Worm (Caenorhabditis elegans) whole organism, late embryonic: ENCODE measurements around the gene snfc-5.
A peak's percentile ranks its signal among the peaks of the same experiment; 100 is the strongest.
"Not testable (repeated sequence)": the region's sequence is repeated elsewhere in the genome, so short reads cannot be mapped to it uniquely, and the experiment has no call there.

Source experiments
- C08G9.2 ChIP-seq: sonication (generic microtip); optimal IDR thresholded peaks from 2 replicates; lab custom pipeline; 2016; ENCODE audit warnings: mild to moderate bottlenecking, missing genetic modification characterization, moderate library complexity, missing compliant biosample characterization
- C38D4.7 ChIP-seq: fragments of 200-800 bp; sonication (Bioruptor generic); optimal IDR thresholded peaks from 2 replicates; lab custom pipeline; 2018; ENCODE audit warnings: mild to moderate bottlenecking, missing genetic modification characterization, moderate library complexity, missing compliant biosample characterization
- F13H6.1 ChIP-seq: sonication (generic microtip); optimal IDR thresholded peaks from 2 replicates; lab custom pipeline; 2016; ENCODE audit warnings: missing genetic modification characterization, missing compliant biosample characterization
- K02D7.2 ChIP-seq: sonication (generic microtip); optimal IDR thresholded peaks from 2 replicates; lab custom pipeline; 2017; ENCODE audit warnings: mild to moderate bottlenecking, missing genetic modification characterization, missing compliant biosample characterization
- K09A11.1 ChIP-seq: sonication (generic microtip); optimal IDR thresholded peaks from 2 replicates; lab custom pipeline; 2017; ENCODE audit warnings: antibody characterized with exemption, mild to moderate bottlenecking, missing genetic modification characterization, missing compliant biosample characterization; ENCODE audit not compliant: insufficient read depth
- T23F11.4 ChIP-seq: fragments of 200-800 bp; sonication (Bioruptor generic); optimal IDR thresholded peaks from 2 replicates; lab custom pipeline; 2018; ENCODE audit warnings: mild to moderate bottlenecking, missing genetic modification characterization, missing compliant biosample characterization
- Y22D7AL.16 ChIP-seq: sonication (generic microtip); optimal IDR thresholded peaks from 2 replicates; lab custom pipeline; 2016; ENCODE audit warnings: missing genetic modification characterization, missing compliant biosample characterization
- ahr-1 ChIP-seq: sonication (generic microtip); optimal IDR thresholded peaks from 2 replicates; lab custom pipeline; 2016; ENCODE audit warnings: missing genetic modification characterization, missing compliant biosample characterization
- ceh-14 ChIP-seq: sonication (generic microtip); optimal IDR thresholded peaks from 2 replicates; lab custom pipeline; 2016; ENCODE audit warnings: missing genotype, missing genetic modification characterization, missing compliant biosample characterization
- ceh-18 ChIP-seq: sonication (generic microtip); optimal IDR thresholded peaks from 2 replicates; lab custom pipeline; 2016; ENCODE audit warnings: missing genetic modification characterization, missing compliant biosample characterization
- ceh-19 ChIP-seq: fragments of 200-800 bp; sonication (Bioruptor generic); optimal IDR thresholded peaks from 2 replicates; lab custom pipeline; 2018; ENCODE audit warnings: mild to moderate bottlenecking, missing genetic modification characterization, missing compliant biosample characterization
- ceh-2 ChIP-seq: sonication (generic microtip); optimal IDR thresholded peaks from 2 replicates; lab custom pipeline; 2016; ENCODE audit warnings: missing genotype, missing genetic modification characterization, missing compliant biosample characterization
- ceh-24 ChIP-seq: sonication (generic microtip); optimal IDR thresholded peaks from 2 replicates; lab custom pipeline; 2016; ENCODE audit warnings: mild to moderate bottlenecking, missing genetic modification characterization, missing compliant biosample characterization
- ceh-31 ChIP-seq: sonication (generic microtip); optimal IDR thresholded peaks from 2 replicates; lab custom pipeline; 2016; ENCODE audit warnings: missing genetic modification characterization, missing compliant biosample characterization
- ceh-34 ChIP-seq: sonication (generic microtip); optimal IDR thresholded peaks from 2 replicates; lab custom pipeline; 2016; ENCODE audit warnings: mild to moderate bottlenecking, missing genetic modification characterization, missing compliant biosample characterization
- ceh-45 ChIP-seq: fragments of 200-800 bp; sonication (Bioruptor generic); IDR thresholded peaks from 2 replicates; pipeline ENCODE4 v1.3.6; 2022; ENCODE audit warnings: missing genetic modification reagents, missing genetic modification characterization, missing compliant biosample characterization
- ceh-48 ChIP-seq: sonication (generic microtip); optimal IDR thresholded peaks from 2 replicates; lab custom pipeline; 2016; ENCODE audit warnings: missing genetic modification characterization, inconsistent platforms, missing compliant biosample characterization
- che-1 ChIP-seq: sonication (generic microtip); optimal IDR thresholded peaks from 2 replicates; lab custom pipeline; 2016; ENCODE audit warnings: mild to moderate bottlenecking, missing genetic modification characterization, missing compliant biosample characterization
- dmd-4 ChIP-seq: sonication (generic microtip); optimal IDR thresholded peaks from 2 replicates; lab custom pipeline; 2016; ENCODE audit warnings: borderline replicate concordance, missing genetic modification characterization, missing compliant biosample characterization
- elt-2 ChIP-seq: sonication (generic microtip); optimal IDR thresholded peaks from 2 replicates; lab custom pipeline; 2016; ENCODE audit warnings: missing genetic modification reagents, missing genetic modification characterization, missing compliant biosample characterization
- ets-4 ChIP-seq: sonication (generic microtip); optimal IDR thresholded peaks from 2 replicates; lab custom pipeline; 2016; ENCODE audit warnings: missing genetic modification characterization, missing compliant biosample characterization
- eyg-1 ChIP-seq: sonication (generic microtip); optimal IDR thresholded peaks from 2 replicates; lab custom pipeline; 2016; ENCODE audit warnings: missing genotype, missing genetic modification characterization, missing compliant biosample characterization
- fax-1 ChIP-seq: sonication (generic microtip); optimal IDR thresholded peaks from 2 replicates; lab custom pipeline; 2016; ENCODE audit warnings: missing genotype, missing genetic modification characterization, missing compliant biosample characterization
- fkh-6 ChIP-seq: sonication (generic microtip); optimal IDR thresholded peaks from 2 replicates; lab custom pipeline; 2016; ENCODE audit warnings: missing genetic modification characterization, missing compliant biosample characterization
- gmeb-2 ChIP-seq: sonication (generic microtip); optimal IDR thresholded peaks from 2 replicates; lab custom pipeline; 2016; ENCODE audit warnings: missing genetic modification characterization, inconsistent platforms, missing compliant biosample characterization
- hlh-15 ChIP-seq: sonication (generic microtip); optimal IDR thresholded peaks from 2 replicates; lab custom pipeline; 2016; ENCODE audit warnings: missing genetic modification characterization, missing compliant biosample characterization
- hlh-6 ChIP-seq: sonication (generic microtip); optimal IDR thresholded peaks from 2 replicates; lab custom pipeline; 2016; ENCODE audit warnings: missing genotype, missing genetic modification characterization, missing compliant biosample characterization
- hlh-8 ChIP-seq: sonication (generic microtip); optimal IDR thresholded peaks from 2 replicates; lab custom pipeline; 2016; ENCODE audit warnings: missing genotype, missing genetic modification characterization, missing compliant biosample characterization
- lin-11 ChIP-seq: fragments of 200-800 bp; sonication (Bioruptor generic); optimal IDR thresholded peaks from 2 replicates; lab custom pipeline; 2018; ENCODE audit warnings: mild to moderate bottlenecking, missing genetic modification characterization, missing compliant biosample characterization
- madf-2 ChIP-seq: sonication (generic microtip); optimal IDR thresholded peaks from 2 replicates; lab custom pipeline; 2017; ENCODE audit warnings: missing genetic modification characterization, missing compliant biosample characterization
- nfya-1 ChIP-seq: sonication (generic microtip); optimal IDR thresholded peaks from 2 replicates; lab custom pipeline; 2017; ENCODE audit warnings: missing genetic modification characterization, mild to moderate bottlenecking, missing compliant biosample characterization, antibody characterized with exemption, moderate library complexity
- nhr-232 ChIP-seq: sonication (generic microtip); optimal IDR thresholded peaks from 2 replicates; lab custom pipeline; 2016; ENCODE audit warnings: missing genetic modification characterization, missing compliant biosample characterization
- pat-9 ChIP-seq: fragments of 200-800 bp; sonication (Bioruptor generic); optimal IDR thresholded peaks from 2 replicates; lab custom pipeline; 2018; ENCODE audit warnings: mild to moderate bottlenecking, missing genetic modification characterization, moderate library complexity, missing compliant biosample characterization
- pha-2 ChIP-seq: sonication (generic microtip); optimal IDR thresholded peaks from 2 replicates; lab custom pipeline; 2017; ENCODE audit warnings: mild to moderate bottlenecking, missing genetic modification characterization, missing compliant biosample characterization
- ref-2 ChIP-seq: sonication (generic microtip); optimal IDR thresholded peaks from 2 replicates; lab custom pipeline; 2016; ENCODE audit warnings: missing genetic modification characterization, missing compliant biosample characterization
- rnt-1 ChIP-seq: sonication (generic microtip); optimal IDR thresholded peaks from 2 replicates; lab custom pipeline; 2016; ENCODE audit warnings: missing genetic modification characterization, missing compliant biosample characterization
- sdc-2 ChIP-seq: sonication (generic microtip); optimal IDR thresholded peaks from 2 replicates; lab custom pipeline; 2016; ENCODE audit warnings: missing genotype, missing genetic modification characterization, missing compliant biosample characterization
- sox-2 ChIP-seq: fragments of 200-800 bp; sonication (Bioruptor generic); IDR thresholded peaks from 2 replicates; pipeline ENCODE4 v1.3.6; 2022; ENCODE audit warnings: missing genetic modification reagents, missing genetic modification characterization, missing compliant biosample characterization
- sox-4 ChIP-seq: sonication (generic microtip); optimal IDR thresholded peaks from 2 replicates; lab custom pipeline; 2017; ENCODE audit warnings: mild to moderate bottlenecking, missing genetic modification characterization, inconsistent platforms, missing compliant biosample characterization
- syd-9 ChIP-seq: sonication (generic microtip); optimal IDR thresholded peaks from 2 replicates; lab custom pipeline; 2016; ENCODE audit warnings: mild to moderate bottlenecking, missing genetic modification characterization, moderate library complexity, missing compliant biosample characterization
- tbx-2 ChIP-seq: sonication (generic microtip); optimal IDR thresholded peaks from 2 replicates; lab custom pipeline; 2016; ENCODE audit warnings: missing genetic modification characterization, missing compliant biosample characterization
- ttx-3 ChIP-seq: sonication (generic microtip); optimal IDR thresholded peaks from 2 replicates; lab custom pipeline; 2016; ENCODE audit warnings: missing genetic modification reagents, missing genetic modification characterization, missing compliant biosample characterization
- unc-3 ChIP-seq, 2 experiments: fragments of 200-800 bp in 1 of 2; sonication (Bioruptor generic) in 1 of 2; sonication (generic microtip) in 1 of 2; conservative IDR thresholded peaks in 1 of 2; optimal IDR thresholded peaks in 1 of 2; 2 replicates each; pipeline versions ENCODE4 v1.3.6 to Lab custom; 2016 to 2022; ENCODE audit warnings: missing compliant biosample characterization in 2 of 2, missing genetic modification characterization in 2 of 2, missing genetic modification reagents in 1 of 2
- zip-5 ChIP-seq: sonication (generic microtip); optimal IDR thresholded peaks from 2 replicates; lab custom pipeline; 2016; ENCODE audit warnings: missing genetic modification characterization, missing compliant biosample characterization

The snfc-5 gene

DNA sequence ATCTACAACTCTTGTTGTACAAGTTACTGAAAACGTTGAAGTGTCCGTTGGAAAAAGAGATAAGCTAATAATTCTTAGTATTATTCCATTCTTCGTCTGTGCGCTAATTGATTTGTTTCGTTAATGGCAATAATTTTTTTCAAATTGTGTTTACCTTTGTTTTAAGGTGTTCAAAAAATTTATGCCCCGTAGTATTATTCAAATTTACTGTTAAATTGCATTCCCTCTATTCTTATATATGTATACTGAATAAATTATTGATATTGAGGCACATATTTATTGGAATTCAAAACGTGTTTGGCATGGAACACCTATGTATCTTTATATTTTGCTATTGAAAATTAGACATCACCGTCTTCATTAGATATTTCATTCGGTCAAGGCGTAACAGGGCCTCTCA is 29.7 kb upstream of the snfc-5 start, which contains the start of gene pals-26:
Gene pals-26 (plus strand): TSS at position 301 of the 400 bp plus-strand sequence.
- TF ChIP-seq eyg-1 (tag; lab: Kevin White, UChicago): no peak
- TF ChIP-seq ceh-31 (tag; lab: Kevin White, UChicago): no peak

DNA sequence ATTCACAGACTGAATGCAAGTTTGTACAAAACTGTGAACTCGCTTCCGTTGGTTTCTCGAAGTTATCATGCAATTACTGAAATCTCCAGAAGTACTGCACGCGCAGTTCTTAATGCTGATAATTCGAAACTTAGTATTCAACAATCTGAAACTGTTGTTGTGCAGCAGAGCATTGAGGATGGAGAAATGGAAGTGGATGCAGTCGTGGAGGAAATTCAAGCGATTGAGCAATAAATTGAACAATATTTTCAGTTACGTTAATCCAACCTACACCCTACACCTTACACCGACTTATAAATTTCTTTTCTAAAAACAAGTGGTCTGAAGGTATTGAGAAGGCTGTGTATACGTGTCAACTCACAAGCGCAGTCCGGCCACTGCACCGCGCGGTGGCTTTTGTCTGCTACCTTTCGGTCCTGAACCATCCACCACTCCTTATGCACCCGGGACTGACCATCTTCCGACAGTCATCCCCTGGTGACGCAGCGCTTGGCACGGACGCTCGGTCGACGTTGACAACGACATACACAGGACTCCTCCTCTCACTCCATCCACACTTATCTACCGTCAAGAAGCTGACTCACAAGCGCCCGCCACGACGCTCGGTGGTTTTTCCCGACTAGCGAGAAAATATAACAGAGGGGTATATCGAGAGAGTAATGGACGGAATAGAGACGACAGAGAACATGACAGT is 25.8 kb upstream of the snfc-5 start:
- TF ChIP-seq ceh-14 (tag; lab: Kevin White, UChicago): peak; percentile 39
- peak; percentile 41 for TF ChIP-seq elt-2 (tag; lab: Kevin White, UChicago)
- TF ChIP-seq zip-5: peak; percentile 10
- TF ChIP-seq madf-2 (tag; lab: Kevin White, UChicago): peak; percentile 69
- peak; percentile 31 for TF ChIP-seq ttx-3 (tag; lab: Kevin White, UChicago)
- peak; percentile 28 for TF ChIP-seq ceh-48 (tag; lab: Kevin White, UChicago)
- TF ChIP-seq nhr-232: peak; percentile 55
- peak; percentile 51 for TF ChIP-seq tbx-2 (tag; lab: Kevin White, UChicago)
- peak; percentile 28 for TF ChIP-seq K09A11.1
- TF ChIP-seq rnt-1 (tag; lab: Kevin White, UChicago): peak; percentile 15
- TF ChIP-seq ets-4: peak; percentile 6
- peak; percentile 37 for TF ChIP-seq ceh-19 (GFP tag; lab: Kevin White, UChicago)
- TF ChIP-seq ceh-31 (tag; lab: Kevin White, UChicago): peak; percentile 70
- peak; percentile 52 for TF ChIP-seq Y22D7AL.16 (tag; lab: Kevin White, UChicago)
- peak; percentile 48 for TF ChIP-seq fax-1
- peak; percentile 32 for TF ChIP-seq lin-11 (tag; lab: Kevin White, UChicago)
- TF ChIP-seq F13H6.1 (tag; lab: Kevin White, UChicago): peak; percentile 34
- peak; percentile 63 for TF ChIP-seq fkh-6 (tag; lab: Kevin White, UChicago)
- peak; percentile 55 for TF ChIP-seq K02D7.2 (tag; lab: Kevin White, UChicago)
- TF ChIP-seq hlh-8 (tag; lab: Kevin White, UChicago): peak; percentile 10
- peak; percentile 87 for TF ChIP-seq ceh-18 (tag; lab: Kevin White, UChicago)
- peak; percentile 60 for TF ChIP-seq gmeb-2 (tag; lab: Kevin White, UChicago)
- TF ChIP-seq nfya-1: peak; percentile 44
- peak; percentile 54 for TF ChIP-seq sox-4 (tag; lab: Kevin White, UChicago)
- peak; percentile 69; the same call in 1 of the 2 replicates for TF ChIP-seq ceh-45 (GFP tag; lab: Robert Waterston, UW)
- peak; percentile 18 for TF ChIP-seq hlh-15
- peak; percentile 7 for TF ChIP-seq ceh-2 (tag; lab: Kevin White, UChicago)
- peak; percentile 12 for TF ChIP-seq dmd-4 (tag; lab: Kevin White, UChicago)
- peak; percentile 39 for TF ChIP-seq ceh-24
- peak; percentile 39 for TF ChIP-seq pat-9
- TF ChIP-seq C38D4.7: peak; percentile 68
- TF ChIP-seq sox-2 (GFP tag; lab: Robert Waterston, UW): peak; percentile 69
- peak; percentile 4 for TF ChIP-seq hlh-6 (tag; lab: Kevin White, UChicago)
- peak; percentile 62 for TF ChIP-seq syd-9
- TF ChIP-seq ref-2 (tag; lab: Kevin White, UChicago): peak; percentile 47
- peak; percentile 67 for TF ChIP-seq T23F11.4 (GFP tag; lab: Kevin White, UChicago)
- peak; percentile 55; the same call in 1 of the 2 replicates for TF ChIP-seq unc-3 (GFP tag; conservative IDR thresholded peaks at IDR 0.05; lab: Robert Waterston, UW)
- TF ChIP-seq unc-3 (tag; optimal IDR thresholded peaks at IDR 0.05; lab: Kevin White, UChicago): not testable (repeated sequence)
- peak; percentile 43 for TF ChIP-seq C08G9.2 (tag; lab: Kevin White, UChicago)
- TF ChIP-seq ahr-1 (tag; lab: Kevin White, UChicago): peak; percentile 43
- TF ChIP-seq che-1: peak; percentile 54
- peak; percentile 56 for TF ChIP-seq ceh-34 (tag; lab: Kevin White, UChicago)
- peak; percentile 77 for TF ChIP-seq pha-2 (tag; lab: Kevin White, UChicago)
- peak; percentile 40 for TF ChIP-seq sdc-2
